Worm (Caenorhabditis elegans) whole organism, L3 larva: ENCODE data around the gene his-71.
A peak's percentile ranks its signal among the peaks of the same experiment; 100 is the strongest.

Source experiments
- R02D3.7 ChIP-seq: fragments of 150-350 bp; optimal IDR thresholded peaks from 2 replicates; lab custom pipeline; 2014; ENCODE audit warnings: missing biosample characterization, missing genetic modification characterization
- ZK546.5 ChIP-seq: sonication (generic microtip); optimal IDR thresholded peaks from 2 replicates; lab custom pipeline; 2017; ENCODE audit warnings: missing biosample characterization, missing genetic modification characterization
- ama-1 ChIP-seq: fragments of 150-350 bp; optimal IDR thresholded peaks from 2 replicates; lab custom pipeline; 2018
- ceh-28 ChIP-seq: fragments of 150-350 bp; optimal IDR thresholded peaks from 2 replicates; lab custom pipeline; 2014; ENCODE audit warnings: missing biosample characterization, missing genetic modification reagents, missing genetic modification characterization
- ceh-82 ChIP-seq: fragments of 150-350 bp; optimal IDR thresholded peaks from 2 replicates; lab custom pipeline; 2014; ENCODE audit warnings: missing biosample characterization, missing genetic modification characterization
- ceh-9 ChIP-seq: sonication (generic microtip); optimal IDR thresholded peaks from 2 replicates; lab custom pipeline; 2018; ENCODE audit warnings: missing biosample characterization, missing genetic modification characterization
- daf-12 ChIP-seq: fragments of 150-350 bp; optimal IDR thresholded peaks from 2 replicates; lab custom pipeline; 2014; ENCODE audit warnings: missing biosample characterization, missing genetic modification reagents, missing genetic modification characterization
- egl-27 ChIP-seq: sonication (generic microtip); optimal IDR thresholded peaks from 4 replicates; lab custom pipeline; 2017; ENCODE audit warnings: missing biosample characterization, missing genetic modification reagents, missing genetic modification characterization
- egl-5 ChIP-seq: fragments of 150-350 bp; optimal IDR thresholded peaks from 2 replicates; lab custom pipeline; 2017; ENCODE audit warnings: missing biosample characterization, missing genetic modification reagents, missing genetic modification characterization, inconsistent platforms
- elt-3 ChIP-seq, 3 experiments: fragments of 150-350 bp in 1 of 3; sonication (generic microtip) in 2 of 3; optimal IDR thresholded peaks; 2 replicates in 2 of 3; 4 replicates in 1 of 3; lab custom pipeline; 2014 to 2017; ENCODE audit warnings: missing biosample characterization in 3 of 3, missing genetic modification characterization in 3 of 3
- fkh-10 ChIP-seq: sonication (generic microtip); optimal IDR thresholded peaks from 2 replicates; lab custom pipeline; 2017; ENCODE audit warnings: missing biosample characterization, missing genetic modification reagents, missing genetic modification characterization
- fkh-2 ChIP-seq: fragments of 150-350 bp; optimal IDR thresholded peaks from 2 replicates; lab custom pipeline; 2014; ENCODE audit warnings: missing biosample characterization, missing genetic modification reagents, missing genetic modification characterization
- fos-1 ChIP-seq: fragments of 150-350 bp; optimal IDR thresholded peaks from 2 replicates; lab custom pipeline; 2014; ENCODE audit warnings: missing biosample characterization, missing genetic modification characterization
- hmg-11 ChIP-seq: sonication (generic microtip); optimal IDR thresholded peaks from 2 replicates; lab custom pipeline; 2016; ENCODE audit warnings: missing genetic modification characterization, missing compliant biosample characterization
- lin-15B ChIP-seq: fragments of 150-350 bp; optimal IDR thresholded peaks from 2 replicates; lab custom pipeline; 2014; ENCODE audit warnings: missing biosample characterization, missing genetic modification characterization
- lin-39 ChIP-seq: fragments of 150-350 bp; optimal IDR thresholded peaks from 2 replicates; lab custom pipeline; 2018; ENCODE audit warnings: missing biosample characterization, missing genetic modification reagents, missing genetic modification characterization
- lsy-12 ChIP-seq: sonication (generic microtip); optimal IDR thresholded peaks from 2 replicates; lab custom pipeline; 2016; ENCODE audit warnings: mild to moderate bottlenecking, missing genetic modification characterization, missing compliant biosample characterization
- mml-1 ChIP-seq: fragments of 150-350 bp; sonication (generic microtip); optimal IDR thresholded peaks from 3 replicates; lab custom pipeline; 2014; ENCODE audit warnings: missing biosample characterization, missing genetic modification characterization
- nfya-1 ChIP-seq: sonication (generic microtip); optimal IDR thresholded peaks from 2 replicates; lab custom pipeline; 2017; ENCODE audit warnings: missing genetic modification characterization, mild to moderate bottlenecking, missing compliant biosample characterization, antibody characterized with exemption, moderate library complexity; ENCODE audit not compliant: insufficient read depth
- nhr-12 ChIP-seq: fragments of 150-350 bp; optimal IDR thresholded peaks from 2 replicates; lab custom pipeline; 2014; ENCODE audit warnings: missing biosample characterization, missing genetic modification characterization
- nhr-23 ChIP-seq: fragments of 150-350 bp; optimal IDR thresholded peaks from 2 replicates; lab custom pipeline; 2014; ENCODE audit warnings: missing biosample characterization, missing genetic modification reagents, missing genetic modification characterization
- nhr-25 ChIP-seq: sonication (generic microtip); optimal IDR thresholded peaks from 2 replicates; lab custom pipeline; 2017; ENCODE audit warnings: missing biosample characterization, missing genetic modification characterization
- nhr-43 ChIP-seq: sonication (generic microtip); optimal IDR thresholded peaks from 2 replicates; lab custom pipeline; 2016; ENCODE audit warnings: mild to moderate bottlenecking, missing genetic modification characterization, missing compliant biosample characterization; ENCODE audit not compliant: poor library complexity, severe bottlenecking
- nhr-67 ChIP-seq: fragments of 150-350 bp; optimal IDR thresholded peaks from 2 replicates; lab custom pipeline; 2014; ENCODE audit warnings: missing biosample characterization, missing genetic modification characterization
- nhr-76 ChIP-seq: fragments of 150-350 bp; sonication (generic microtip); optimal IDR thresholded peaks from 5 replicates; lab custom pipeline; 2014; ENCODE audit warnings: missing biosample characterization, missing genetic modification characterization
- pqm-1 ChIP-seq: fragments of 150-350 bp; optimal IDR thresholded peaks from 2 replicates; lab custom pipeline; 2017; ENCODE audit warnings: missing biosample characterization, missing genetic modification characterization, inconsistent platforms
- sea-2 ChIP-seq: fragments of 150-350 bp; sonication (generic microtip); optimal IDR thresholded peaks from 4 replicates; lab custom pipeline; 2014; ENCODE audit warnings: missing biosample characterization, missing genetic modification reagents, missing genetic modification characterization
- skn-1 ChIP-seq: fragments of 150-350 bp; optimal IDR thresholded peaks from 2 replicates; lab custom pipeline; 2014; ENCODE audit warnings: missing biosample characterization, missing genetic modification characterization
- tbx-2 ChIP-seq: sonication (generic microtip); optimal IDR thresholded peaks from 2 replicates; lab custom pipeline; 2016; ENCODE audit warnings: mild to moderate bottlenecking, missing genetic modification characterization, missing compliant biosample characterization
- unc-39 ChIP-seq: sonication (generic microtip); optimal IDR thresholded peaks from 4 replicates; lab custom pipeline; 2017; ENCODE audit warnings: missing biosample characterization, missing genetic modification characterization
- unc-62 ChIP-seq: fragments of 150-350 bp; sonication (generic microtip); optimal IDR thresholded peaks from 4 replicates; lab custom pipeline; 2014; ENCODE audit warnings: missing biosample characterization, missing genetic modification reagents, missing genetic modification characterization
- zag-1 ChIP-seq: fragments of 150-350 bp; optimal IDR thresholded peaks from 2 replicates; lab custom pipeline; 2014; ENCODE audit warnings: missing biosample characterization, missing genetic modification characterization
- ztf-11 ChIP-seq: fragments of 150-350 bp; optimal IDR thresholded peaks from 2 replicates; lab custom pipeline; 2014; ENCODE audit warnings: missing biosample characterization, missing genetic modification characterization
- ztf-4 ChIP-seq: fragments of 150-350 bp; optimal IDR thresholded peaks from 2 replicates; lab custom pipeline; 2014; ENCODE audit warnings: missing biosample characterization, missing genetic modification characterization

his-71 gene

DNA sequence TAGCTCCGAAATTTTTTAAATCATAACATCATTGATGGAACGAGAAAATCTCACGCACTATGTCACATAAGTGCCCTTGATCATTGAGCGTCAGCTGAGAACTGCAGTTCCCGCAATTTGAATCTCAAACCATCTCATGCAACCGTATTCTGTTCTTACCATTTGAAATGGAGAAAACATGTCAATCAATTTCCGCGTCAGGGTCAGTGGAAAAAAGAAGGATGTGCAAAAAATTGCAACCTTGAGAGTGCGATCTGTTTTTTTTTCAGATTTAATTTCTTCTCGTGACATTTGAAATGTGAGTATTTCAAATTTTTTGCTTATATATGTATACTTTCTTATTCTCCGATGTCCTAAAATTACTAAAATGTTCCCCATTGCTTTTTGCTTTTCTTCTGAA is 28.8 kb upstream of the his-71 start:
- TF ChIP-seq nhr-23 (tag; lab: Kevin White, UChicago) (peak; percentile 11), lin-15B (no peak), nhr-25 (tag; lab: Kevin White, UChicago) (peak; percentile 60), skn-1 (tag; lab: Kevin White, UChicago) (no peak)

DNA sequence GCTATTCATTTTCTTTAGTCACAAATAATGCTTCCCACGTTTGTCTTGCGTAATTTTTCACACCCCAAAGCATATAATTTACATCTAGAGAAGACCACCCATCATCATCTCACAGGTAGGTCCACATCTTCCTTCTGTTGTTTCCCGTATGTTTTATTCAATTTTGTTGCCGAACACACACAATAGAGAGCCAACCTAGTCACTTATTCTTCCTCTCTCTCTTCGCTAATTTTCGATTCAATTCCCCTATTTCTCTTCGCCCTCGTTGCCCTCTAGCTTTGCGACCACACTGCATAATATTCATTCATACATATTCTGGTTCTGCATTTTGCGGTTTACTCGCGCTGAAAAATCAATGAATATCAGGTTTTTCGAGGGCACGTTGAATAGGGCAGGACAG is 24.1 kb upstream of the his-71 start:
- TF ChIP-seq egl-5 (tag; lab: Kevin White, UChicago) (no peak), nhr-25 (tag; lab: Kevin White, UChicago) (no peak), fos-1 (no peak), nhr-67 (tag; lab: Kevin White, UChicago) (no peak), ceh-28 (tag; lab: Kevin White, UChicago) (no peak), lsy-12 (no peak), nhr-76 (tag; lab: Kevin White, UChicago) (no peak), tbx-2 (no peak), fkh-10 (GFP tag; lab: Kevin White, UChicago) (no peak), unc-62 (GFP tag; lab: Kevin White, UChicago) (no peak), egl-27 (tag; lab: Kevin White, UChicago) (no peak)

DNA sequence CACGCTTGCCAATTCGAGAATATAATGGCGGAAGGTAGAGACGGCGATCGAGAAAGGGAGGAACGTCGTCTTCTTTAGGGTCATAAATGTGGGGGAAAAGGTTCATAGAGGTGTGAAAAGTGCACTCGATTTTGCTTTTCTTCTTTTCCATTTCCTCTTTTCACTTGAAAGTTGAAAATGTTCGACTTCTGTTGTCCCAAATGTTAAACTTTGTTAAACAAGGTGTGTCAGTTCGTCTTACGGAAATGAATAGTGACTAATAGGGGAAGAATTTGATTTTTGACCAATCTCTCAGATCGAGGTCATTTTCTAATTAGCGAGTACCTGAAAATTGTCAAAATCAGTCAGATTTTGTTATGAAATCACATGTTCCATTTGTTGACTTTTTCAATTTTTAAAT is 23.0 kb upstream of the his-71 start:
- TF ChIP-seq elt-3 (tag; optimal IDR thresholded peaks at IDR 0.05; lab: Kevin White, UChicago) (no peak), fkh-10 (GFP tag; lab: Kevin White, UChicago) (no peak), R02D3.7 (tag; lab: Kevin White, UChicago) (no peak), nhr-12 (no peak), mml-1 (tag; lab: Kevin White, UChicago) (no peak), ztf-11 (tag; lab: Kevin White, UChicago) (no peak), ceh-28 (tag; lab: Kevin White, UChicago) (no peak), ZK546.5 (tag; lab: Kevin White, UChicago) (no peak), tbx-2 (no peak), ama-1 (lab: Kevin White, UChicago) (no peak), ztf-4 (tag; lab: Kevin White, UChicago) (no peak)
- TF ChIP-seq, all 47 proteins: peak for 0

DNA sequence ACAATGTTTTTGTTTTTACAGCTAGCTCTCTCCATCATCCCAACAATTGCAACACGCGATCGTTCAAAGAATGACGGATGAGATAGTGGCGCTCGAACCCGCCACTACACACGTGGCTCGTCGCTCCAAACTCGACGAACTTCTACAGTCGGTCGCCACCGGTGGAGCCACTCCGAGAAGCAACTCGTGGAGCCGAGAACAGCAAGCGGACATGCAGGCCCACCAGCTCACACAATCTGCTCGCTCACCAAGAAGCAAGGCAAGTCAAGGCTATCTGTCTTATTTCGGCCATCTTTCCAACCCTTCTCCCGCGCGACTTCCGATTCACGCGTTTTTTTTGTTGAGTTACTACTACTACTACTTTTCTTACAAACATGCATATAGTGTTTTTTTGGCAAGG is 21.8 kb upstream of the his-71 start, which contains the start of the genes F45E1.1 and F45E1.2:
Gene F45E1.1 (plus strand): TSS at position 20 of the 400 bp plus-strand sequence.
Gene F45E1.2 (plus strand): TSS at position 71 of the 400 bp plus-strand sequence.
- TF ChIP-seq nhr-43 (tag; lab: Kevin White, UChicago) (no peak), lin-39 (tag; lab: Kevin White, UChicago) (peak; percentile 67)
- TF ChIP-seq, all 47 proteins: peak for 1

DNA sequence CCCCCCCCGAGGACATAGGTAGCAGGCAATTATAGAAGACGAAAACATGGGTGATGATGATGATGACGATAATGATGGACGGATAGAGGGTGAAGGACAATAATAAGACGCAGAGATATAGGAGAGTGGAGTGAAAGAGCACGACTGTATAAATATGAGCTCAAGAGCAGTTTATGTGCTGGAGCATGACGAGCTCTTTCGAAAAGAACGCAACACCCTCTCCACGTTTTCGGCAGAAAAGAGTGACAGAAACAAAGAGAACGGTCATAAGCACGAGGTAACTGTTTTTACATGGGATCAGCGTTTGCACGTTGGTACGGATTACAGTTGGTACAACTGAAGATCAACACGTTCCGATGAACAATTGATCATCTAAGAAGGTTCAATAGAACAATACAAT is 17.1 kb upstream of the his-71 start:
- no peak for TF ChIP-seq fkh-10 (GFP tag; lab: Kevin White, UChicago)
- TF ChIP-seq mml-1 (tag; lab: Kevin White, UChicago), result no peak
- TF ChIP-seq hmg-11 (tag; lab: Kevin White, UChicago), result no peak
- no peak for TF ChIP-seq unc-39 (tag; lab: Kevin White, UChicago)
- no peak for TF ChIP-seq fkh-2
- no peak for TF ChIP-seq sea-2 (GFP tag; lab: Kevin White, UChicago)
- TF ChIP-seq unc-62 (GFP tag; lab: Kevin White, UChicago), result no peak
- no peak for TF ChIP-seq daf-12
- no peak for TF ChIP-seq elt-3 (tag; optimal IDR thresholded peaks at IDR 0.05; lab: Kevin White, UChicago)
- TF ChIP-seq ZK546.5 (tag; lab: Kevin White, UChicago), result no peak
- no peak for TF ChIP-seq nhr-23 (tag; lab: Kevin White, UChicago)
- no peak for TF ChIP-seq ceh-82 (tag; lab: Kevin White, UChicago)
- no peak for TF ChIP-seq zag-1 (tag; lab: Kevin White, UChicago)
- TF ChIP-seq pqm-1 (tag; lab: Kevin White, UChicago), result no peak
- TF ChIP-seq ceh-9 (tag; lab: Kevin White, UChicago), result no peak
- TF ChIP-seq nfya-1 (tag; lab: Kevin White, UChicago), result no peak
- TF ChIP-seq egl-27 (tag; lab: Kevin White, UChicago), result no peak
- no peak for TF ChIP-seq tbx-2
